Worm (Caenorhabditis elegans): ENCODE measurements around the gene nspc-15.

The nspc-15 gene

DNA sequence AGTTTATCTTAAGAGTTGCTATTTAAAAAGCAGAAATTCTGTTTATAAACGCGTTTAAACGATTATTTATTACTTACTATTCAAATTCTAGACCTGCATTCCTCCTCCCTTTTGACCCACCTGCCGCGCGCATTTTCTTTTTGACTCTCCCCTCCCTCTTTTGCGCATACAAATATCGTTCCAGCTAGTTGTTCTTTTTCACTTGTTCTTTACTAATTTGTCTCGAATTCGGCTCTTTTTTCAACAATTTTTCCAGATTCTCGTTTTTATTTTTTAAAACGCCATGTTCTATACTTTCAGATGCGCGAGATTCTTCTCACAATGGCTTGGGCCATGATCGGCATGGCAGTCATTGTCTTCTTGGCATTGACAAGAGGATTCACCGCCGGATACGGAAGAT, 4.8 kb downstream of the nspc-15 start, which contains the start of gene F19H6.4:
F19H6.4 (plus strand) TSS at position 301 of the 400 bp plus-strand sequence.
- TF ChIP-seq tlp-1 (tag; optimal IDR thresholded peaks at IDR 0.05) = no peak
- TF ChIP-seq ztf-11 (tag; optimal IDR thresholded peaks at IDR 0.05) = no peak
- TF ChIP-seq unc-30 (tag; optimal IDR thresholded peaks at IDR 0.05) = no peak
- no peak for TF ChIP-seq dpl-1 (GFP tag; optimal IDR thresholded peaks at IDR 0.05)
- no peak for TF ChIP-seq tbx-2 (tag; optimal IDR thresholded peaks at IDR 0.05)
- TF ChIP-seq C16A3.4 (tag; optimal IDR thresholded peaks at IDR 0.05) = no peak
- no peak for TF ChIP-seq nhr-12 (tag; optimal IDR thresholded peaks at IDR 0.05)
- no peak for TF ChIP-seq snpc-4 (tag; optimal IDR thresholded peaks at IDR 0.05)
- no peak for TF ChIP-seq unc-62 (GFP tag; optimal IDR thresholded peaks at IDR 0.05)
- no peak for TF ChIP-seq efl-3 (GFP tag; optimal IDR thresholded peaks at IDR 0.05)
- no peak for TF ChIP-seq snu-23 (GFP tag; optimal IDR thresholded peaks at IDR 0.05)
- TF ChIP-seq ceh-82 (tag; optimal IDR thresholded peaks at IDR 0.05) = no peak

ce11 chrX:12367498-12367897, 7.0 kb downstream of the nspc-15 start:
- no peak for TF ChIP-seq nhr-76 (tag; optimal IDR thresholded peaks at IDR 0.05)
- TF ChIP-seq skn-1 (tag; optimal IDR thresholded peaks at IDR 0.05) = peak; percentile 33
- TF ChIP-seq unc-62 (GFP tag; optimal IDR thresholded peaks at IDR 0.05) = no peak
- TF ChIP-seq nhr-71 (tag; optimal IDR thresholded peaks at IDR 0.05) = peak; percentile 47
- no peak for TF ChIP-seq nhr-12 (tag; optimal IDR thresholded peaks at IDR 0.05)
- no peak for TF ChIP-seq grh-1 (GFP tag; IDR thresholded peaks at IDR 0.05)
- TF ChIP-seq efl-3 (GFP tag; optimal IDR thresholded peaks at IDR 0.05) = no peak
- TF ChIP-seq mdl-1 (tag; optimal IDR thresholded peaks at IDR 0.05) = peak in 1 of 2 experiments; percentile 45
- TF ChIP-seq fkh-4 (tag; optimal IDR thresholded peaks at IDR 0.05; ENCODE audit: borderline replicate concordance) = no peak
- no peak for TF ChIP-seq nhr-47 (tag; optimal IDR thresholded peaks at IDR 0.05)
- peak; percentile 42 for TF ChIP-seq lin-14 (GFP tag; optimal IDR thresholded peaks at IDR 0.05)
- peak; percentile 56 for TF ChIP-seq nhr-19 (GFP tag; conservative IDR thresholded peaks at IDR 0.05)
- TF ChIP-seq nhr-85 (tag) = peak; percentile 43
- no peak for TF ChIP-seq dpl-1 (GFP tag; optimal IDR thresholded peaks at IDR 0.05)
- no peak for TF ChIP-seq hpl-2 (GFP tag; optimal IDR thresholded peaks at IDR 0.05)
- peak; percentile 22 for TF ChIP-seq irx-1 (tag; optimal IDR thresholded peaks at IDR 0.05)
- TF ChIP-seq unc-98 (GFP tag; IDR thresholded peaks at IDR 0.05) = no peak
- no peak for TF ChIP-seq C34B4.2 (tag; optimal IDR thresholded peaks at IDR 0.05)
- TF ChIP-seq snu-23 (GFP tag; optimal IDR thresholded peaks at IDR 0.05) = peak; percentile 73
- TF ChIP-seq tbx-2 (tag; optimal IDR thresholded peaks at IDR 0.05) = peak; percentile 26
- no peak for TF ChIP-seq C04F5.9 (tag; optimal IDR thresholded peaks at IDR 0.05)
- TF ChIP-seq lin-35 (GFP tag; optimal IDR thresholded peaks at IDR 0.05) = peak in 1 of 2 experiments; percentile 55
- TF ChIP-seq vab-15 (tag; optimal IDR thresholded peaks at IDR 0.05) = no peak
- TF ChIP-seq fos-1 (tag; optimal IDR thresholded peaks at IDR 0.05) = no peak
- TF ChIP-seq egl-27 (tag; optimal IDR thresholded peaks at IDR 0.05) = no peak
- TF ChIP-seq ceh-88 (GFP tag; IDR thresholded peaks at IDR 0.05) = peak; percentile 22; the same call in 1 of the 2 replicates
- no peak for TF ChIP-seq nhr-237 (tag; optimal IDR thresholded peaks at IDR 0.05)
- peak; percentile 11 for TF ChIP-seq lin-13 (GFP tag; optimal IDR thresholded peaks at IDR 0.05)
- TF ChIP-seq efl-1 (optimal IDR thresholded peaks at IDR 0.05) = peak in 1 of 2 experiments; percentile 11
- TF ChIP-seq efl-1 (GFP tag; optimal IDR thresholded peaks at IDR 0.05 in 1 of 2) = no peak
- no peak for TF ChIP-seq elt-3 (tag; optimal IDR thresholded peaks at IDR 0.05)
- peak; percentile 36 to 61 (median 61) for TF ChIP-seq ceh-82 (tag; optimal IDR thresholded peaks at IDR 0.05)
- TF ChIP-seq hlh-4 (tag; optimal IDR thresholded peaks at IDR 0.05) = no peak
- peak; percentile 16 for TF ChIP-seq nhr-77 (tag; optimal IDR thresholded peaks at IDR 0.05)
- no peak for TF ChIP-seq unc-30 (tag; optimal IDR thresholded peaks at IDR 0.05)
- TF ChIP-seq nhr-20 (tag; optimal IDR thresholded peaks at IDR 0.05) = peak; percentile 29
- TF ChIP-seq mab-9 (GFP tag; IDR thresholded peaks at IDR 0.05) = 0 out of 2 replicates have a peak, but pooled peaks have one; percentile 20
- TF ChIP-seq pqm-1 (tag; optimal IDR thresholded peaks at IDR 0.05) = no peak
- no peak for TF ChIP-seq zag-1 (tag; optimal IDR thresholded peaks at IDR 0.05)
- no peak for TF ChIP-seq Y116A8C.19 (tag; optimal IDR thresholded peaks at IDR 0.05; ENCODE audit: borderline replicate concordance)
- no peak for TF ChIP-seq unc-86 (tag; optimal IDR thresholded peaks at IDR 0.05)
- no peak for TF ChIP-seq aha-1 (tag; optimal IDR thresholded peaks at IDR 0.05)
- no peak for TF ChIP-seq zip-4 (GFP tag; optimal IDR thresholded peaks at IDR 0.05)
- no peak for TF ChIP-seq ets-5 (GFP tag; IDR thresholded peaks at IDR 0.05)
- TF ChIP-seq C16A3.4 (tag; optimal IDR thresholded peaks at IDR 0.05) = peak; percentile 41
- no peak for TF ChIP-seq nhr-28 (tag; optimal IDR thresholded peaks at IDR 0.05)
- TF ChIP-seq jun-1 (tag; optimal IDR thresholded peaks at IDR 0.05) = no peak
- TF ChIP-seq tlp-1 (tag; optimal IDR thresholded peaks at IDR 0.05) = no peak
